Worm (Caenorhabditis elegans) whole organism, L4 larva: Measurements from ENCODE around the gene top-3.

Experiments
- F26F4.8 ChIP-seq: fragments of 200-800 bp; sonication (Bioruptor generic); conservative IDR thresholded peaks from 2 replicates; pipeline ENCODE4 v1.3.6; 2022; ENCODE audit warnings: missing genetic modification characterization, missing compliant biosample characterization
- T20F7.1 ChIP-seq: fragments of 200-800 bp; sonication (Bioruptor generic); optimal IDR thresholded peaks from 2 replicates; lab custom pipeline; 2018; ENCODE audit warnings: mild to moderate bottlenecking, missing genetic modification characterization, missing compliant biosample characterization
- T26A8.4 ChIP-seq: fragments of 200-800 bp; sonication (Bioruptor generic); IDR thresholded peaks from 2 replicates; pipeline ENCODE4 v1.3.6; 2022; ENCODE audit warnings: missing genetic modification characterization, missing compliant biosample characterization
- Y48G9A.11 ChIP-seq: fragments of 200-800 bp; sonication (Bioruptor generic); IDR thresholded peaks from 2 replicates; pipeline ENCODE4 v1.3.6; 2022; ENCODE audit warnings: missing genetic modification reagents, missing genetic modification characterization, missing compliant biosample characterization
- Y75B8A.6 ChIP-seq: fragments of 200-800 bp; sonication (Bioruptor generic); IDR thresholded peaks from 2 replicates; pipeline ENCODE4 v1.3.6; 2022; ENCODE audit warnings: missing genetic modification reagents, missing genetic modification characterization, missing compliant biosample characterization
- aha-1 ChIP-seq: fragments of 150-350 bp; peaks from one replicate; lab custom pipeline; 2014; ENCODE audit warnings: missing biosample characterization, missing genetic modification characterization
- ama-1 ChIP-seq: fragments of 150-350 bp; optimal IDR thresholded peaks from 2 replicates; lab custom pipeline; 2014; ENCODE audit warnings: inconsistent platforms, mixed read lengths
- arid-1 ChIP-seq: fragments of 200-800 bp; sonication (Bioruptor generic); conservative IDR thresholded peaks from 2 replicates; pipeline ENCODE4 v1.3.6; 2022; ENCODE audit warnings: missing genetic modification reagents, missing genetic modification characterization, missing compliant biosample characterization
- ceh-28 ChIP-seq: fragments of 150-350 bp; optimal IDR thresholded peaks from 2 replicates; lab custom pipeline; 2014; ENCODE audit warnings: missing biosample characterization, missing genetic modification reagents, missing genetic modification characterization
- ceh-62 ChIP-seq: sonication (generic microtip); optimal IDR thresholded peaks from 2 replicates; lab custom pipeline; 2017; ENCODE audit warnings: missing biosample characterization, missing genetic modification characterization
- ctbp-1 ChIP-seq: fragments of 200-800 bp; sonication (Bioruptor generic); IDR thresholded peaks from 2 replicates; pipeline ENCODE4 v1.3.6; 2022; ENCODE audit warnings: missing genetic modification reagents, missing genetic modification characterization, missing compliant biosample characterization
- daf-8 ChIP-seq: fragments of 200-800 bp; sonication (Bioruptor generic); IDR thresholded peaks from 2 replicates; pipeline ENCODE4 v1.3.6; 2022; ENCODE audit warnings: missing genetic modification characterization, missing compliant biosample characterization
- dmd-6 ChIP-seq: fragments of 200-800 bp; sonication (Bioruptor generic); IDR thresholded peaks from 2 replicates; pipeline ENCODE4 v1.3.6; 2022; ENCODE audit warnings: missing genetic modification reagents, missing genetic modification characterization, missing compliant biosample characterization
- dmd-8 ChIP-seq: fragments of 200-800 bp; sonication (Bioruptor generic); IDR thresholded peaks from 2 replicates; pipeline ENCODE4 v1.3.6; 2022; ENCODE audit warnings: missing genetic modification characterization, missing compliant biosample characterization
- dmd-9 ChIP-seq: fragments of 200-800 bp; sonication (Bioruptor generic); IDR thresholded peaks from 2 replicates; pipeline ENCODE4 v1.3.6; 2022; ENCODE audit warnings: missing genetic modification reagents, missing genetic modification characterization, missing compliant biosample characterization
- fos-1 ChIP-seq: fragments of 150-350 bp; optimal IDR thresholded peaks from 2 replicates; lab custom pipeline; 2014; ENCODE audit warnings: missing biosample characterization, missing genetic modification characterization
- hlh-11 ChIP-seq: fragments of 200-800 bp; sonication (Bioruptor generic); optimal IDR thresholded peaks from 2 replicates; lab custom pipeline; 2018; ENCODE audit warnings: mild to moderate bottlenecking, missing genetic modification characterization, missing compliant biosample characterization
- lin-15B ChIP-seq: fragments of 150-350 bp; sonication (generic microtip); optimal IDR thresholded peaks from 3 replicates; lab custom pipeline; 2014; ENCODE audit warnings: missing biosample characterization, missing genetic modification characterization
- lin-38 ChIP-seq: fragments of 200-800 bp; sonication (Bioruptor generic); IDR thresholded peaks from 2 replicates; pipeline ENCODE4 v1.3.6; 2022; ENCODE audit warnings: missing genetic modification reagents, missing genetic modification characterization, missing compliant biosample characterization
- lir-3 ChIP-seq: sonication (generic microtip); optimal IDR thresholded peaks from 2 replicates; lab custom pipeline; 2016; ENCODE audit warnings: mild to moderate bottlenecking, missing genetic modification characterization, missing compliant biosample characterization
- lsy-2 ChIP-seq, 2 experiments: fragments of 150-350 bp in 1 of 2; sonication (generic microtip) in 1 of 2; optimal IDR thresholded peaks; 2 replicates each; lab custom pipeline; 2014 to 2017; ENCODE audit warnings: missing biosample characterization in 2 of 2, missing genetic modification characterization in 2 of 2
- mdt-29 ChIP-seq: fragments of 200-800 bp; sonication (Bioruptor generic); IDR thresholded peaks from 2 replicates; pipeline ENCODE4 v1.3.6; 2022; ENCODE audit warnings: missing genetic modification reagents, missing genetic modification characterization, missing compliant biosample characterization
- mxl-3 ChIP-seq: fragments of 200-800 bp; sonication (Bioruptor generic); optimal IDR thresholded peaks from 2 replicates; lab custom pipeline; 2018; ENCODE audit warnings: mild to moderate bottlenecking, missing genetic modification characterization, missing compliant biosample characterization
- nhr-10 ChIP-seq: fragments of 150-350 bp; optimal IDR thresholded peaks from 2 replicates; lab custom pipeline; 2014; ENCODE audit warnings: missing biosample characterization, missing genetic modification characterization
- nhr-102 ChIP-seq: sonication (generic microtip); optimal IDR thresholded peaks from 2 replicates; lab custom pipeline; 2016; ENCODE audit warnings: mild to moderate bottlenecking, missing genetic modification characterization, moderate library complexity, missing compliant biosample characterization
- nhr-28 ChIP-seq: fragments of 150-350 bp; optimal IDR thresholded peaks from 2 replicates; lab custom pipeline; 2014; ENCODE audit warnings: missing biosample characterization, missing genetic modification characterization
- nhr-41 ChIP-seq: fragments of 200-800 bp; sonication (Bioruptor generic); IDR thresholded peaks from 2 replicates; pipeline ENCODE4 v1.3.6; 2022; ENCODE audit warnings: missing genetic modification reagents, missing genetic modification characterization, missing compliant biosample characterization
- nhr-6 ChIP-seq: fragments of 150-350 bp; optimal IDR thresholded peaks from 2 replicates; lab custom pipeline; 2014; ENCODE audit warnings: missing biosample characterization, missing genetic modification characterization
- php-3 ChIP-seq: fragments of 200-800 bp; sonication (Bioruptor generic); IDR thresholded peaks from 2 replicates; pipeline ENCODE4 v1.3.6; 2022; ENCODE audit warnings: missing genetic modification reagents, missing genetic modification characterization, missing compliant biosample characterization
- sdz-12 ChIP-seq: fragments of 200-800 bp; sonication (Bioruptor generic); optimal IDR thresholded peaks from 2 replicates; lab custom pipeline; 2018; ENCODE audit warnings: mild to moderate bottlenecking, missing genetic modification characterization, missing compliant biosample characterization
- set-16 ChIP-seq: fragments of 200-800 bp; sonication (Bioruptor generic); IDR thresholded peaks from 2 replicates; pipeline ENCODE4 v1.3.6; 2022; ENCODE audit warnings: missing genetic modification reagents, missing genetic modification characterization, missing compliant biosample characterization
- skn-1 ChIP-seq: fragments of 150-350 bp; optimal IDR thresholded peaks from 2 replicates; lab custom pipeline; 2014; ENCODE audit warnings: missing biosample characterization, missing genetic modification characterization
- tag-97 ChIP-seq: fragments of 200-800 bp; sonication (Bioruptor generic); IDR thresholded peaks from 2 replicates; pipeline ENCODE4 v1.3.6; 2022; ENCODE audit warnings: missing genetic modification characterization, missing compliant biosample characterization
- unc-130 ChIP-seq: sonication (generic microtip); optimal IDR thresholded peaks from 2 replicates; lab custom pipeline; 2016; ENCODE audit warnings: missing genetic modification reagents, missing genetic modification characterization, missing compliant biosample characterization
- unc-62 ChIP-seq, 3 experiments: fragments of 150-350 bp in 1 of 3; sonication (generic microtip); optimal IDR thresholded peaks in 2 of 3; peaks in 1 of 3; 1 replicate in 1 of 3; 2 replicates in 2 of 3; lab custom pipeline; 2014 to 2017; ENCODE audit warnings: missing biosample characterization in 3 of 3, missing genetic modification characterization in 3 of 3, missing genetic modification reagents in 3 of 3, missing genotype in 1 of 3
- zag-1 ChIP-seq: fragments of 150-350 bp; optimal IDR thresholded peaks from 2 replicates; lab custom pipeline; 2014; ENCODE audit warnings: missing biosample characterization, missing genetic modification characterization
- zfp-2 ChIP-seq: sonication (generic microtip); optimal IDR thresholded peaks from 2 replicates; lab custom pipeline; 2016; ENCODE audit warnings: mild to moderate bottlenecking, missing genetic modification characterization, missing compliant biosample characterization
- zip-11 ChIP-seq: fragments of 200-800 bp; sonication (Bioruptor generic); IDR thresholded peaks from 2 replicates; pipeline ENCODE4 v1.3.6; 2022; ENCODE audit warnings: missing genetic modification characterization, missing compliant biosample characterization
- ztf-11 ChIP-seq: fragments of 150-350 bp; optimal IDR thresholded peaks from 2 replicates; lab custom pipeline; 2014; ENCODE audit warnings: missing biosample characterization, missing genetic modification characterization

top-3 gene

ce11 chrIII:11935032-11935947 lies 24.7 kb downstream of the top-3 start (continued):
- TF ChIP-seq lsy-2 (tag; optimal IDR thresholded peaks at IDR 0.05; lab: Kevin White, UChicago) (peak in 1 of 2 experiments; percentile 18), aha-1 (tag; lab: Kevin White, UChicago) (no peak), mdt-29 (no peak), nhr-10 (tag; lab: Kevin White, UChicago) (no peak), tag-97 (no peak), daf-8 (GFP tag; lab: Robert Waterston, UW) (no peak), arid-1 (GFP tag; lab: Robert Waterston, UW) (no peak), zip-11 (GFP tag; lab: Robert Waterston, UW) (no peak), Y75B8A.6 (GFP tag; lab: Robert Waterston, UW) (no peak), T20F7.1 (no peak), mxl-3 (peak; percentile 68), sdz-12 (GFP tag; lab: Kevin White, UChicago) (no peak), zfp-2 (no peak), dmd-8 (GFP tag; lab: Robert Waterston, UW) (0 out of 2 replicates have a peak, but pooled peaks have one; percentile 11), dmd-9 (GFP tag; lab: Robert Waterston, UW) (no peak), hlh-11 (tag; lab: Kevin White, UChicago) (peak; percentile 37), lin-15B (tag; lab: Kevin White, UChicago) (no peak), ctbp-1 (no peak), nhr-102 (tag; lab: Kevin White, UChicago) (no peak), ceh-28 (tag; lab: Kevin White, UChicago) (no peak)

- TF ChIP-seq unc-130 (GFP tag; lab: Kevin White, UChicago) (no peak), ceh-62 (no peak), F26F4.8 (no peak), ama-1 (lab: Kevin White, UChicago) (no peak), fos-1 (tag; lab: Kevin White, UChicago) (no peak), nhr-6 (tag; lab: Kevin White, UChicago) (no peak), T26A8.4 (GFP tag; lab: Robert Waterston, UW) (0 out of 2 replicates have a peak, but pooled peaks have one; percentile 12)
- TF ChIP-seq, all 104 proteins: peak for 1
Measured at ce11 chrIII:11933539-11933938, 26.4 kb downstream of the top-3 start, which contains the start of gene dolk-1. TSS of gene dolk-1 (minus strand) at chrIII:11933639.

ce11 chrIII:11931960-11932359 lies 28.0 kb downstream of the top-3 start:
- TF ChIP-seq zag-1 (tag; lab: Kevin White, UChicago) (no peak), unc-62 (GFP tag; optimal IDR thresholded peaks at IDR 0.05 in 1 of 2; lab: Kevin White, UChicago) (peak in 1 of 2 experiments; percentile 90), unc-62 (tag; optimal IDR thresholded peaks at IDR 0.05; lab: Kevin White, UChicago) (no peak), Y75B8A.6 (GFP tag; lab: Robert Waterston, UW) (no peak), nhr-28 (tag; lab: Kevin White, UChicago) (no peak), php-3 (GFP tag; lab: Robert Waterston, UW) (no peak), Y48G9A.11 (GFP tag; lab: Robert Waterston, UW) (no peak), F26F4.8 (no peak), skn-1 (tag; lab: Kevin White, UChicago) (no peak), fos-1 (tag; lab: Kevin White, UChicago) (no peak), set-16 (no peak), ztf-11 (tag; lab: Kevin White, UChicago) (no peak), zip-11 (GFP tag; lab: Robert Waterston, UW) (0 out of 2 replicates have a peak, but pooled peaks have one; percentile 12), dmd-6 (no peak), lir-3 (tag; lab: Kevin White, UChicago) (no peak), dmd-8 (GFP tag; lab: Robert Waterston, UW) (0 out of 2 replicates have a peak, but pooled peaks have one; percentile 14), nhr-41 (GFP tag; lab: Robert Waterston, UW) (no peak), lin-38 (GFP tag; lab: Robert Waterston, UW) (no peak)
